Fruit fly (Drosophila melanogaster) whole organism, adult: ENCODE results near the gene CG43796.

Source experiments
- CG11617 ChIP-seq: fragments of 200-800 bp; sonication (Bioruptor generic); optimal IDR thresholded peaks from 2 replicates; lab custom pipeline; 2017; ENCODE audit warnings: mild to moderate bottlenecking, missing biosample characterization, missing genetic modification reagents, missing genetic modification characterization
- CG12768 ChIP-seq: fragments of 200-800 bp; sonication (Bioruptor generic); optimal IDR thresholded peaks from 2 replicates; lab custom pipeline; 2017; ENCODE audit warnings: missing biosample characterization, missing genetic modification characterization, mild to moderate bottlenecking, moderate library complexity, missing genetic modification reagents
- CG14711 ChIP-seq: fragments of 200-800 bp; sonication (Bioruptor generic); optimal IDR thresholded peaks from 2 replicates; lab custom pipeline; 2018; ENCODE audit warnings: missing biosample characterization, mild to moderate bottlenecking, missing genetic modification characterization, moderate library complexity
- CG1620 ChIP-seq: fragments of 200-800 bp; sonication (Bioruptor generic); optimal IDR thresholded peaks from 2 replicates; lab custom pipeline; 2016; ENCODE audit warnings: missing biosample characterization, missing genetic modification characterization
- CG33017 ChIP-seq: fragments of 200-800 bp; sonication (Bioruptor generic); optimal IDR thresholded peaks from 2 replicates; lab custom pipeline; 2018; ENCODE audit warnings: missing biosample characterization, mild to moderate bottlenecking, missing genetic modification characterization, moderate library complexity
- CG5204 ChIP-seq: fragments of 200-800 bp; sonication (Bioruptor generic); optimal IDR thresholded peaks from 2 replicates; lab custom pipeline; 2016; ENCODE audit warnings: missing biosample characterization, missing genetic modification characterization
- CG7045 ChIP-seq: fragments of 200-800 bp; sonication (Bioruptor generic); optimal IDR thresholded peaks from 2 replicates; lab custom pipeline; 2017; ENCODE audit warnings: missing biosample characterization, mild to moderate bottlenecking, missing genetic modification characterization
- CG7101 ChIP-seq: fragments of 200-800 bp; sonication (Bioruptor generic); optimal IDR thresholded peaks from 2 replicates; lab custom pipeline; 2018; ENCODE audit warnings: missing biosample characterization, mild to moderate bottlenecking, missing genetic modification characterization, moderate library complexity
- Clk ChIP-seq: fragments of 200-800 bp; sonication (Bioruptor generic); optimal IDR thresholded peaks from 2 replicates; lab custom pipeline; 2017; ENCODE audit warnings: missing biosample characterization, missing genetic modification characterization
- Crg-1 ChIP-seq: fragments of 200-800 bp; sonication (Bioruptor generic); optimal IDR thresholded peaks from 2 replicates; lab custom pipeline; 2016; ENCODE audit warnings: missing biosample characterization, missing genetic modification characterization
- Hr96 ChIP-seq: fragments of 200-800 bp; sonication (Bioruptor generic); optimal IDR thresholded peaks from 2 replicates; lab custom pipeline; 2016; ENCODE audit warnings: missing biosample characterization, missing genetic modification characterization
- Mnt ChIP-seq: fragments of 200-800 bp; sonication (Bioruptor generic); optimal IDR thresholded peaks from 2 replicates; lab custom pipeline; 2016; ENCODE audit warnings: missing biosample characterization, mild to moderate bottlenecking, missing genetic modification characterization
- bab1 ChIP-seq: fragments of 200-800 bp; sonication (Bioruptor generic); optimal IDR thresholded peaks from 3 replicates; lab custom pipeline; 2019; ENCODE audit warnings: missing biosample characterization, mild to moderate bottlenecking, missing genetic modification characterization, moderate library complexity
- cic ChIP-seq: fragments of 200-800 bp; sonication (Bioruptor generic); optimal IDR thresholded peaks from 2 replicates; lab custom pipeline; 2017; ENCODE audit warnings: missing biosample characterization, mild to moderate bottlenecking, missing genetic modification characterization, moderate library complexity
- cnc ChIP-seq, 2 experiments: fragments of >200 bp; optimal IDR thresholded peaks; 2 replicates each; lab custom pipeline; 2017
- kay ChIP-seq: fragments of 200-800 bp; sonication (Bioruptor generic); peaks from one replicate; lab custom pipeline; 2016; ENCODE audit warnings: missing biosample characterization, missing genetic modification characterization, borderline replicate concordance
- ovo ChIP-seq: fragments of 200-800 bp; sonication (Bioruptor generic); optimal IDR thresholded peaks from 2 replicates; lab custom pipeline; 2016; ENCODE audit warnings: missing biosample characterization, missing genetic modification characterization
- pad ChIP-seq: fragments of 200-800 bp; sonication (Bioruptor generic); optimal IDR thresholded peaks from 3 replicates; lab custom pipeline; 2017; ENCODE audit warnings: missing biosample characterization, missing genetic modification characterization, mild to moderate bottlenecking, moderate library complexity, missing genetic modification reagents
- tj ChIP-seq: fragments of 200-800 bp; sonication (Bioruptor generic); optimal IDR thresholded peaks from 3 replicates; lab custom pipeline; 2017; ENCODE audit warnings: missing biosample characterization, mild to moderate bottlenecking, missing genetic modification characterization, moderate library complexity
- toe ChIP-seq: fragments of 200-800 bp; sonication (Bioruptor generic); optimal IDR thresholded peaks from 2 replicates; lab custom pipeline; 2016; ENCODE audit warnings: missing biosample characterization, missing genetic modification characterization

The CG43796 gene

DNA sequence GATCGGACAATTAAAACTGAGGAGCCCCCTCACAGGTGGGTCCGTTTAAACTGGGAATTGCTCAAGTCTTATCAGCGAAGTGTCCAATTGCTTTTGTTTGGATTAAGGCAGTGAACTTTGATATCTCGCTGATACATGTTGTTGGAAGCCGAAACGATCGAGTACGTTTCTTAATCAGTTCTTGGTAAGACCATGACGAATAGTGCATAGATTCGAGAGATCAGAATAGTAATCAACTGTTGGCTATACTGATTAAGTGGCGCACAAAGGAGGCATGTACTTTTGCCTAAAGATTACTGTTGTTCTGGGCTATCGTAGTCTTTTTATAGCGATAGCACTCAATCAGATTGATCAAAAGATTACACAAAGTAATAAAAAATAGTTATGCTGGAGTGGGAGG is 30.7 kb upstream of the CG43796 start:
- TF ChIP-seq toe (GFP tag; lab: Kevin White, UChicago) (no peak), ovo (no peak), CG5204 (GFP tag; lab: Kevin White, UChicago) (no peak), pad (no peak), CG33017 (no peak), CG14711 (tag; lab: Kevin White, UChicago) (no peak), cic (GFP tag; lab: Kevin White, UChicago) (peak; percentile 41), Crg-1 (GFP tag; lab: Kevin White, UChicago) (no peak), Clk (GFP tag; lab: Kevin White, UChicago) (no peak), tj (GFP tag; lab: Kevin White, UChicago) (no peak), CG1620 (GFP tag; lab: Kevin White, UChicago) (no peak), Hr96 (GFP tag; lab: Kevin White, UChicago) (no peak), CG11617 (no peak), CG7101 (tag; lab: Kevin White, UChicago) (no peak), kay (GFP tag; lab: Kevin White, UChicago) (peak; percentile 83)

DNA sequence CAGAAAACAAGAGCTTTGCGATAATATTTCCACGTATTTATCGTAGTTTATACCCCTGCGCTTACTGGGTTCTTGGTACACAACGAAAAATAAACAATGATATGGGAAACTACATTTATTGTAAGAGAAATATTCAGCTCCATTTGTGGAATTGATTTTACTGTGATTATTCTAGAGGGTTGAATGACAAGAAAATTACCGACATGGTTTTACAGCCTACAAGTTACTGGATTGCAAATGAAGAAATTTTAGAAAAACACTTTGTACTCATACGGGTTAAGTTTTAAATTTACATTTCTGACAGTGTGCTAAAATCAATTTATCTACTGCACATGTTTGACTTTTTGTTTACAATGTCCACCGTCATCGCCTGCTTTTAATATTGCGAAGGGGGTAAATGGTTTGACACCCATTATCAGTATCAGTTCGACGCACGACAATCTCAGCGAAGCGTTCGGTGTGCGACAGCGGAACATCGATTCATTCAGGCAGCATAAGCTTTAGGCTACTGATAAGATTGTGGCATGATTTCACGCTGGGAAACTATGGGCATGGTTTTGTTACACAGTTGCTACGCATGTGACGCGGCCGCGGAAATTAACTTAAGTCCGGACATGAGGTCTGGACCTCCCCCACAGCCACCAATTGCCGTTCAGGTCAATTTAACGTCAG is 20.3 kb upstream of the CG43796 start:
- no peak for TF ChIP-seq Crg-1 (GFP tag; lab: Kevin White, UChicago)
- TF ChIP-seq CG11617, result peak; percentile 4
- TF ChIP-seq Clk (GFP tag; lab: Kevin White, UChicago), result no peak
- no peak for TF ChIP-seq CG1620 (GFP tag; lab: Kevin White, UChicago)
- TF ChIP-seq cic (GFP tag; lab: Kevin White, UChicago), result no peak
- TF ChIP-seq ovo, result no peak
- no peak for TF ChIP-seq CG5204 (GFP tag; lab: Kevin White, UChicago)
- TF ChIP-seq CG14711 (tag; lab: Kevin White, UChicago), result no peak
- peak; percentile 32 for TF ChIP-seq Mnt
- no peak for TF ChIP-seq cnc (optimal IDR thresholded peaks at IDR 0.05; lab: Kevin White, UChicago)
- no peak for TF ChIP-seq kay (GFP tag; lab: Kevin White, UChicago)
- peak; percentile 18 for TF ChIP-seq CG7101 (tag; lab: Kevin White, UChicago)

DNA sequence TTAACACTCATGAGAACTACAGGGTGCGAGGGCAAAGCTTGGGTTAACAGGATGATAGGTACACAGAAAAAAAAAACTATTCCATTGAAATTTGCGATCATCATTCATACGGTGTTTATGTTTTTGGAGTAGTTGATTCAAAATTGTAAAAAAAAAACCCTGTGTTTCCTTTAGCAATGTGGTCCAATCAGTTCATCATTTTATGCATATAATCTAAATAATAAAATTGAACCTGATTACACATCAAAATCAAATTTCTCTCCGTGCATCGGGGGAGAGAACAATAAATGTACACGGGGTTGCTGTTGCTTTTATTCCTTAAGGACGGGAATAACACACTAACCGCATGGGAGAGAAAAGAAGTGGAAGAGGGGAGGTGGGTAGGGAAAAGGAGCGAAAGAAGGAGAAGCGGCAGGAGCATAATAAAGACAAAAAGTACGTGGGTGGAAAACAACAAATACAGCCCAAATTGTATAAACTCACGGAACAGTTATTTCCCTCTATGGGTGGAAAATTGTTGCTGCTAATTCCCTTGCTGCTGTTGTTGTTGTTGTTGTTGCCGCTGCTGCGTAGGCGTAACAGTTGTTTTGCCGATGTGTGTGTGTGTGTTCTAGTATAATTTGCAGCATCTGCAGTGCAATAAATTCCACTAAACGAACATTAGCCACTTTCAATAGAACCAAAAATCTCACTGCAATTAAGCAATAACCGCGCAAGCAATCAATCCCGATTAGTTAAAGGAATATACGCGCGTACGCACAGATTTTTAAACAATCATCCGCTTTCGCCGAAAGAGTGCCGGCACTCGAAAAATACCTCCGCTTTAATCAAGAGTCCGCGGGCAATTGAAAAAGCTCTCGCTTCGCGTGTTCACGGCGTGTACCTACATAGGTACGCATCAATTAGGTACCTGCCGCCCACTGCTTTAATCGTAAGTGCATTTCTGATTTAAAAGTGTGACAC is 18.7 kb upstream of the CG43796 start, which contains the start of gene Agpat2:
TSS of gene Agpat2 (minus strand) at position 851 of the 963 bp plus-strand sequence.
- TF ChIP-seq CG14711 (tag; lab: Kevin White, UChicago) (peak; percentile 30), cic (GFP tag; lab: Kevin White, UChicago) (peak; percentile 65), CG11617 (no peak), kay (GFP tag; lab: Kevin White, UChicago) (peak; percentile 82)

DNA sequence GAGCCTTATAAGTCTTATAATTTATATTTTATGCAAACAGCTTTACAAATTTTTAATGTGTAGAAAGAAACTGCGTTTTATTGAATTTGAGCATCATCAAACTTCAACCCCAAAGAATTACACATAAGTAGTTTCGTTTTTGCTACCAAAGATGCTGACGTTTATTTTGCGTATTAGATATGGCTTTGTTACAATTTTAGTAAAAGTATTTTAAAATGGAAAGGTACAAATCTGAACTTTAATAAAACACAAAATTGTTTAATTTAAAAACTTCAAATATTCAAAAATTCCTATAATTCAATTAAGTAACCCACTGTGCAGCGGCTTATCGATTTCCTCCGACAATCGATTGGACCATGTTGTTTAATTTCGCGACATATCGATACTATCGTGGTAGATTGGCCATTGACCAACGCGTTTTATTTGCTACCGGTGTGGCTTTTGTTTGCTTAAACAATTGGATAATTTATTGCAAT is 18.0 kb upstream of the CG43796 start, which contains the start of gene prg:
TSS of gene prg (plus strand) at position 382 of the 476 bp plus-strand sequence.
- TF ChIP-seq CG14711 (tag; lab: Kevin White, UChicago) (peak; percentile 56), kay (GFP tag; lab: Kevin White, UChicago) (peak; percentile 93), CG5204 (GFP tag; lab: Kevin White, UChicago) (no peak), toe (GFP tag; lab: Kevin White, UChicago) (peak; percentile 76), ovo (no peak), CG7045 (peak; percentile 76), Crg-1 (GFP tag; lab: Kevin White, UChicago) (no peak), tj (GFP tag; lab: Kevin White, UChicago) (peak; percentile 29), bab1 (GFP tag; lab: Kevin White, UChicago) (peak; percentile 75), Hr96 (GFP tag; lab: Kevin White, UChicago) (peak; percentile 68), CG1620 (GFP tag; lab: Kevin White, UChicago) (peak; percentile 41), pad (peak; percentile 37), CG11617 (peak; percentile 71), CG12768 (GFP tag; lab: Kevin White, UChicago) (peak; percentile 67), CG33017 (peak; percentile 58), cic (GFP tag; lab: Kevin White, UChicago) (peak; percentile 49), Clk (GFP tag; lab: Kevin White, UChicago) (peak; percentile 38), CG7101 (tag; lab: Kevin White, UChicago) (peak; percentile 64), Mnt (peak; percentile 21), cnc (optimal IDR thresholded peaks at IDR 0.05; lab: Kevin White, UChicago) (no peak)

DNA sequence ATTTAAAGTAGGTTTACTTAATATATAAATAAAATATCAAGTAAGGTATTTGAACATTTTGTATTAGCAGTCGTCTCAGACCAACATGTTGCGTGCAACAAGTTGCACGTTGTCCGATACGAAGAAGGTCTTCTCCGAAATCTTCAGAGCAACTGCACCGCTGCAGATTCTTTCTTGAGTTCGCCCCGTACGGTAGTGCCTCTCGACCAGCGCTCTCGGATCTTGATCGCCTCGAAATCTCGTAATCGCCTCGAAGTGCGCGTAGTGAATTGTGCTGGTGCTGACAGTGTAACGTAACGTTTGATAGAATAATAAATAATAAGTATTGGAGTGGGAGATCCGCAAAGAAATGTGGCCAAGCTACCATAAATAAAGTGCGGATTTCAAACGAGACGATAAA is 15.5 kb upstream of the CG43796 start, which contains the start of gene dachs:
TSS of gene dachs (plus strand) at position 175 of the 400 bp plus-strand sequence.
- no peak for TF ChIP-seq CG11617
- TF ChIP-seq CG14711 (tag; lab: Kevin White, UChicago), result no peak
- TF ChIP-seq CG33017, result no peak
- no peak for TF ChIP-seq CG12768 (GFP tag; lab: Kevin White, UChicago)
